Worm (Caenorhabditis elegans) whole organism, young adult: Measurements from ENCODE around the gene C03E10.3.
"Not testable (repeated sequence)": the region's sequence is repeated elsewhere in the genome, so short reads cannot be mapped to it uniquely, and the experiment has no call there.

Experiments
- Y95B8A.8 ChIP-seq: fragments of 200-800 bp; sonication (Bioruptor generic); IDR thresholded peaks from 2 replicates; pipeline ENCODE4 v1.3.6; 2022; ENCODE audit warnings: missing genetic modification reagents, missing genetic modification characterization, missing compliant biosample characterization
- ZK185.1 ChIP-seq: sonication (generic microtip); optimal IDR thresholded peaks from 2 replicates; lab custom pipeline; 2016; ENCODE audit warnings: mild to moderate bottlenecking, missing genetic modification characterization, missing compliant biosample characterization; ENCODE audit not compliant: poor library complexity, severe bottlenecking
- repo-1 ChIP-seq: sonication (generic microtip); optimal IDR thresholded peaks from 2 replicates; lab custom pipeline; 2017; ENCODE audit warnings: mild to moderate bottlenecking, missing genetic modification characterization, missing compliant biosample characterization

DNA sequence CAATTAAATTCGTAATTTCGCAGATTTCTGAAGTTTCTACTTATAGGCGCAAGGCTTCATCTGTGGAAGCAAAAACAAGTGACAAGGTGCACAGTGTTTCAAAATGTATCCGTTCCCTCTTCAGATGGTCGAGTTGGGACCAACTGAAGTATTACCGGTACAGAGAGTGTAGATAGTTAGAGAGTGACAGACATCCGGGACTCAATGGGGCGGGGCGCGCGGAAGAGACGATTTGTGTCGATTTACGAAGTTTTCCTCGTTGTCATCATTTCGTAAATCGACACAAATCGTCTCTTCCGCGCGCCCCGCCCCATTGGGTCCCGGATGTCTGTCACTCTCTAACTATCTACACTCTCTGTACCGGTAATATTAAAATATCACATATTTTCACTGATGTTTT, at the start of gene C03E10.3:
- not testable (repeated sequence) for TF ChIP-seq ZK185.1 (tag; lab: Kevin White, UChicago); repo-1 (tag; lab: Kevin White, UChicago); Y95B8A.8
